Worm (Caenorhabditis elegans) whole organism, L4 larva: ENCODE data around the gene M28.9.

ENCODE experiments used
- F49E8.2 ChIP-seq: sonication (generic microtip); optimal IDR thresholded peaks from 2 replicates; lab custom pipeline; 2016; ENCODE audit warnings: missing compliant biosample characterization, mild to moderate bottlenecking, missing genetic modification characterization, borderline replicate concordance
- aly-2 ChIP-seq: sonication (generic microtip); optimal IDR thresholded peaks from 2 replicates; lab custom pipeline; 2018; ENCODE audit warnings: missing biosample characterization, missing genetic modification characterization
- ama-1 ChIP-seq: fragments of 150-350 bp; optimal IDR thresholded peaks from 2 replicates; lab custom pipeline; 2014; ENCODE audit warnings: inconsistent platforms, mixed read lengths
- ceh-82 ChIP-seq: sonication (generic microtip); optimal IDR thresholded peaks from 2 replicates; lab custom pipeline; 2017; ENCODE audit warnings: missing biosample characterization, missing genetic modification characterization
- egl-27 ChIP-seq: sonication (generic microtip); optimal IDR thresholded peaks from 3 replicates; lab custom pipeline; 2017; ENCODE audit warnings: missing biosample characterization, missing genetic modification reagents, missing genetic modification characterization
- lin-13 ChIP-seq: fragments of 150-350 bp; optimal IDR thresholded peaks from 2 replicates; lab custom pipeline; 2014; ENCODE audit warnings: missing biosample characterization, missing genetic modification reagents, missing genetic modification characterization
- nhr-102 ChIP-seq: sonication (generic microtip); optimal IDR thresholded peaks from 2 replicates; lab custom pipeline; 2016; ENCODE audit warnings: mild to moderate bottlenecking, missing genetic modification characterization, moderate library complexity, missing compliant biosample characterization
- nhr-111 ChIP-seq: fragments of 200-800 bp; sonication (Bioruptor generic); optimal IDR thresholded peaks from 2 replicates; lab custom pipeline; 2018; ENCODE audit warnings: mild to moderate bottlenecking, missing genetic modification characterization, missing compliant biosample characterization
- saeg-2 ChIP-seq: fragments of 200-800 bp; sonication (Bioruptor generic); IDR thresholded peaks from 2 replicates; pipeline ENCODE4 v1.3.6; 2022; ENCODE audit warnings: missing genetic modification reagents, missing genetic modification characterization, missing compliant biosample characterization
- unc-130 ChIP-seq: sonication (generic microtip); optimal IDR thresholded peaks from 2 replicates; lab custom pipeline; 2016; ENCODE audit warnings: missing genetic modification reagents, missing genetic modification characterization, missing compliant biosample characterization
- unc-62 ChIP-seq, 3 experiments: fragments of 150-350 bp in 1 of 3; sonication (generic microtip); optimal IDR thresholded peaks in 2 of 3; peaks in 1 of 3; 1 replicate in 1 of 3; 2 replicates in 2 of 3; lab custom pipeline; 2014 to 2017; ENCODE audit warnings: missing biosample characterization in 3 of 3, missing genetic modification characterization in 3 of 3, missing genetic modification reagents in 3 of 3, missing genotype in 1 of 3

ce11 chrII:10643403-10643802, 4.2 kb downstream of the M28.9 start, which contains the start of gene M28.4:
- TF ChIP-seq lin-13 (no peak), unc-62 (GFP tag; optimal IDR thresholded peaks at IDR 0.05 in 1 of 2; lab: Kevin White, UChicago) (no peak), unc-62 (tag; optimal IDR thresholded peaks at IDR 0.05; lab: Kevin White, UChicago) (no peak), ama-1 (lab: Kevin White, UChicago) (no peak), F49E8.2 (tag; lab: Kevin White, UChicago) (no peak), ceh-82 (no peak), egl-27 (tag; lab: Kevin White, UChicago) (no peak), unc-130 (GFP tag; lab: Kevin White, UChicago) (no peak), aly-2 (no peak), saeg-2 (GFP tag; lab: Robert Waterston, UW) (no peak), nhr-102 (tag; lab: Kevin White, UChicago) (no peak), nhr-111 (GFP tag; lab: Kevin White, UChicago) (no peak)
